Worm (Caenorhabditis elegans) whole organism, midembryonic: ENCODE results near the gene F02E8.4.

Experiments used
- klf-2 ChIP-seq: fragments of 200-800 bp; sonication (Bioruptor generic); conservative IDR thresholded peaks from 2 replicates; pipeline ENCODE4 v1.3.6; 2022; ENCODE audit warnings: missing genetic modification reagents, missing genetic modification characterization, missing compliant biosample characterization
- ztf-29 ChIP-seq: fragments of 200-800 bp; sonication (Bioruptor generic); IDR thresholded peaks from 2 replicates; pipeline ENCODE4 v1.3.6; 2022; ENCODE audit warnings: missing genetic modification reagents, missing genetic modification characterization, missing compliant biosample characterization

ce11 chrX:4426496-4426895 is 27.4 kb upstream of the F02E8.4 start:
- TF ChIP-seq klf-2 (no peak), ztf-29 (GFP tag; lab: Robert Waterston, UW) (no peak)
